Fruit fly (Drosophila melanogaster) whole organism, embryonic: ENCODE results near the gene AstA.
A peak's percentile ranks its signal among the peaks of the same experiment; 100 is the strongest.

Experiments
- Antp ChIP-seq: fragments of 200-800 bp; sonication (Bioruptor generic); optimal IDR thresholded peaks from 3 replicates; lab custom pipeline; 2016; ENCODE audit warnings: missing biosample characterization, missing genetic modification characterization
- BEAF-32 ChIP-seq: fragments of 200-800 bp; sonication (Bioruptor generic); optimal IDR thresholded peaks from 3 replicates; lab custom pipeline; 2017; ENCODE audit warnings: missing biosample characterization, missing genetic modification characterization, mild to moderate bottlenecking, moderate library complexity, missing genetic modification reagents
- Bteb2 ChIP-seq: fragments of 200-800 bp; sonication (Bioruptor generic); optimal IDR thresholded peaks from 2 replicates; lab custom pipeline; 2016; ENCODE audit warnings: missing biosample characterization, missing genetic modification characterization
- CG10147 ChIP-seq: fragments of 200-800 bp; sonication (Bioruptor generic); optimal IDR thresholded peaks from 2 replicates; lab custom pipeline; 2019; ENCODE audit warnings: missing biosample characterization, mild to moderate bottlenecking, missing genetic modification characterization, moderate library complexity
- CG10431 ChIP-seq: fragments of 200-800 bp; sonication (Bioruptor generic); optimal IDR thresholded peaks from 3 replicates; lab custom pipeline; 2018; ENCODE audit warnings: missing biosample characterization, mild to moderate bottlenecking, missing genetic modification characterization
- CG10543 ChIP-seq: fragments of 200-800 bp; sonication (Bioruptor generic); optimal IDR thresholded peaks from 3 replicates; lab custom pipeline; 2017; ENCODE audit warnings: missing biosample characterization, mild to moderate bottlenecking, missing genetic modification characterization, moderate library complexity
- CG10979 ChIP-seq: fragments of 200-800 bp; sonication (Bioruptor generic); optimal IDR thresholded peaks from 2 replicates; lab custom pipeline; 2018; ENCODE audit warnings: missing biosample characterization, mild to moderate bottlenecking, missing genetic modification characterization, moderate library complexity
- CG11560 ChIP-seq: fragments of 200-800 bp; sonication (Bioruptor generic); IDR thresholded peaks from 3 replicates; pipeline ENCODE4 v1.3.6; 2022; ENCODE audit warnings: missing biosample characterization, missing genetic modification characterization
- CG12744 ChIP-seq: fragments of 200-800 bp; sonication (Bioruptor generic); optimal IDR thresholded peaks from 2 replicates; lab custom pipeline; 2016; ENCODE audit warnings: missing biosample characterization, missing genetic modification characterization
- CG13894 ChIP-seq: fragments of 200-800 bp; sonication (Bioruptor generic); optimal IDR thresholded peaks from 3 replicates; lab custom pipeline; 2018; ENCODE audit warnings: missing biosample characterization, mild to moderate bottlenecking, missing genetic modification characterization, moderate library complexity
- CG15073 ChIP-seq: fragments of 200-800 bp; sonication (Bioruptor generic); optimal IDR thresholded peaks from 2 replicates; lab custom pipeline; 2016; ENCODE audit warnings: missing biosample characterization, missing genetic modification characterization
- CG2116 ChIP-seq: fragments of 200-800 bp; sonication (Bioruptor generic); optimal IDR thresholded peaks from 3 replicates; lab custom pipeline; 2018; ENCODE audit warnings: missing biosample characterization, mild to moderate bottlenecking, missing genetic modification characterization
- CG2678 ChIP-seq: fragments of 200-800 bp; sonication (Bioruptor generic); optimal IDR thresholded peaks from 3 replicates; lab custom pipeline; 2019; ENCODE audit warnings: missing biosample characterization, mild to moderate bottlenecking, missing genetic modification characterization, moderate library complexity
- CG30431 ChIP-seq: fragments of 200-800 bp; sonication (Bioruptor generic); optimal IDR thresholded peaks from 2 replicates; lab custom pipeline; 2017; ENCODE audit warnings: missing biosample characterization, missing genetic modification characterization
- CG31388 ChIP-seq: fragments of 200-800 bp; sonication (Bioruptor generic); optimal IDR thresholded peaks from 2 replicates; lab custom pipeline; 2016; ENCODE audit warnings: missing biosample characterization, missing genetic modification characterization
- CG33557 ChIP-seq: fragments of 200-800 bp; sonication (Bioruptor generic); optimal IDR thresholded peaks from 2 replicates; lab custom pipeline; 2019; ENCODE audit warnings: missing biosample characterization, mild to moderate bottlenecking, missing genetic modification characterization, moderate library complexity
- CG3838 ChIP-seq: fragments of 200-800 bp; sonication (Bioruptor generic); optimal IDR thresholded peaks from 3 replicates; lab custom pipeline; 2016; ENCODE audit warnings: missing biosample characterization, missing genetic modification characterization
- CG4282 ChIP-seq: fragments of 200-800 bp; sonication (Bioruptor generic); optimal IDR thresholded peaks from 2 replicates; lab custom pipeline; 2016; ENCODE audit warnings: missing biosample characterization, missing genetic modification characterization
- CG4707 ChIP-seq: fragments of 200-800 bp; sonication (Bioruptor generic); optimal IDR thresholded peaks from 2 replicates; lab custom pipeline; 2018; ENCODE audit warnings: missing biosample characterization, mild to moderate bottlenecking, missing genetic modification characterization, moderate library complexity
- CG8359 ChIP-seq: fragments of 200-800 bp; sonication (Bioruptor generic); optimal IDR thresholded peaks from 2 replicates; lab custom pipeline; 2017; ENCODE audit warnings: missing biosample characterization, mild to moderate bottlenecking, missing genetic modification characterization, borderline replicate concordance
- CG8478 ChIP-seq: fragments of >200 bp; optimal IDR thresholded peaks from 2 replicates; lab custom pipeline; 2018
- Camta ChIP-seq: fragments of 200-800 bp; sonication (Bioruptor generic); optimal IDR thresholded peaks from 2 replicates; lab custom pipeline; 2016; ENCODE audit warnings: missing biosample characterization, missing genetic modification characterization
- Chrac-16 ChIP-seq: fragments of 200-800 bp; sonication (Bioruptor generic); optimal IDR thresholded peaks from 3 replicates; lab custom pipeline; 2016; ENCODE audit warnings: missing biosample characterization, missing genetic modification characterization
- Ets97D ChIP-seq: fragments of 200-800 bp; sonication (Bioruptor generic); optimal IDR thresholded peaks from 3 replicates; lab custom pipeline; 2016; ENCODE audit warnings: missing biosample characterization, missing genetic modification characterization
- HLH4C ChIP-seq: fragments of 200-800 bp; sonication (Bioruptor generic); IDR thresholded peaks from 3 replicates; pipeline ENCODE4 v1.3.6; 2022; ENCODE audit warnings: missing biosample characterization, missing genetic modification characterization; ENCODE audit not compliant: partially characterized antibody
- HLHmδ ChIP-seq: fragments of 200-800 bp; sonication (Bioruptor generic); optimal IDR thresholded peaks from 2 replicates; lab custom pipeline; 2018; ENCODE audit warnings: missing biosample characterization, mild to moderate bottlenecking, missing genetic modification characterization, moderate library complexity
- Hr3 ChIP-seq: fragments of 200-800 bp; sonication (Bioruptor generic); optimal IDR thresholded peaks from 3 replicates; lab custom pipeline; 2016; ENCODE audit warnings: missing biosample characterization, missing genetic modification characterization
- MTF-1 ChIP-seq: fragments of 200-800 bp; sonication (Bioruptor generic); optimal IDR thresholded peaks from 2 replicates; lab custom pipeline; 2018; ENCODE audit warnings: missing biosample characterization, mild to moderate bottlenecking, missing genetic modification characterization, borderline replicate concordance
- NC2β ChIP-seq: fragments of 200-800 bp; sonication (Bioruptor generic); optimal IDR thresholded peaks from 2 replicates; lab custom pipeline; 2016; ENCODE audit warnings: missing biosample characterization, missing genetic modification characterization
- Nf-YA ChIP-seq: fragments of 200-800 bp; sonication (Bioruptor generic); IDR thresholded peaks from 2 replicates; pipeline ENCODE4 v1.3.6; 2022; ENCODE audit warnings: missing biosample characterization, missing genetic modification characterization
- Sox102F ChIP-seq: fragments of 200-800 bp; sonication (Bioruptor generic); optimal IDR thresholded peaks from 2 replicates; lab custom pipeline; 2018; ENCODE audit warnings: missing biosample characterization, mild to moderate bottlenecking, missing genetic modification characterization, moderate library complexity
- Sry-β ChIP-seq: fragments of 200-800 bp; sonication (Bioruptor generic); optimal IDR thresholded peaks from 2 replicates; lab custom pipeline; 2018; ENCODE audit warnings: missing biosample characterization, mild to moderate bottlenecking, missing genetic modification characterization, moderate library complexity
- Stat92E ChIP-seq, 3 experiments: fragments of >200 bp in 2 of 3; fragments of 200-800 bp in 1 of 3; sonication (Bioruptor generic) in 1 of 3; optimal IDR thresholded peaks; 2 replicates each; lab custom pipeline; 2017 to 2019; ENCODE audit warnings: missing biosample characterization in 3 of 3, missing genetic modification characterization in 3 of 3, mild to moderate bottlenecking in 1 of 3, moderate library complexity in 1 of 3
- Trl ChIP-seq, 3 experiments: fragments of >200 bp in 2 of 3; fragments of 200-800 bp in 1 of 3; sonication (Bioruptor generic) in 1 of 3; optimal IDR thresholded peaks; 2 replicates in 1 of 3; 3 replicates in 2 of 3; lab custom pipeline; 2016 to 2017; ENCODE audit warnings: missing biosample characterization in 1 of 3, missing genetic modification characterization in 1 of 3
- Xbp1 ChIP-seq: fragments of 200-800 bp; sonication (Bioruptor generic); optimal IDR thresholded peaks from 3 replicates; lab custom pipeline; 2016; ENCODE audit warnings: missing biosample characterization, mild to moderate bottlenecking, missing genetic modification characterization
- chif ChIP-seq, 2 experiments: fragments of 200-800 bp; sonication (Bioruptor generic); optimal IDR thresholded peaks; 3 replicates each; lab custom pipeline; 2016; ENCODE audit warnings: missing biosample characterization in 2 of 2, missing genetic modification characterization in 2 of 2
- chm ChIP-seq: fragments of 200-800 bp; sonication (Bioruptor generic); IDR thresholded peaks from 2 replicates; pipeline ENCODE4 v1.3.6; 2022; ENCODE audit warnings: missing biosample characterization, missing genetic modification characterization
- crc ChIP-seq: fragments of 200-800 bp; sonication (Bioruptor generic); optimal IDR thresholded peaks from 2 replicates; lab custom pipeline; 2016; ENCODE audit warnings: missing biosample characterization, missing genetic modification characterization
- fd64A ChIP-seq: fragments of 200-800 bp; sonication (Bioruptor generic); optimal IDR thresholded peaks from 3 replicates; lab custom pipeline; 2018; ENCODE audit warnings: missing biosample characterization, mild to moderate bottlenecking, missing genetic modification characterization
- ftz-f1 ChIP-seq: fragments of 200-800 bp; sonication (Bioruptor generic); optimal IDR thresholded peaks from 2 replicates; lab custom pipeline; 2016; ENCODE audit warnings: missing biosample characterization, missing genetic modification characterization
- luna ChIP-seq: fragments of 200-800 bp; sonication (Bioruptor generic); optimal IDR thresholded peaks from 2 replicates; lab custom pipeline; 2016; ENCODE audit warnings: missing biosample characterization, missing genetic modification characterization
- onecut ChIP-seq: fragments of 200-800 bp; sonication (Bioruptor generic); IDR thresholded peaks from 2 replicates; pipeline ENCODE4 v1.3.6; 2022; ENCODE audit warnings: missing biosample characterization, missing genetic modification characterization
- pnt ChIP-seq: fragments of 200-800 bp; sonication (Bioruptor generic); optimal IDR thresholded peaks from 3 replicates; lab custom pipeline; 2016; ENCODE audit warnings: missing biosample characterization, missing genetic modification characterization
- repo ChIP-seq: fragments of 200-800 bp; sonication (Bioruptor generic); optimal IDR thresholded peaks from 2 replicates; lab custom pipeline; 2016; ENCODE audit warnings: missing biosample characterization, missing genetic modification characterization
- shn ChIP-seq: fragments of 200-800 bp; sonication (Bioruptor generic); optimal IDR thresholded peaks from 3 replicates; lab custom pipeline; 2016; ENCODE audit warnings: missing biosample characterization, missing genetic modification characterization
- sisA ChIP-seq: fragments of 200-800 bp; sonication (Bioruptor generic); IDR thresholded peaks from 2 replicates; pipeline ENCODE4 v1.3.6; 2022; ENCODE audit warnings: missing biosample characterization, missing genetic modification characterization
- tio ChIP-seq: fragments of 200-800 bp; sonication (Bioruptor generic); optimal IDR thresholded peaks from 2 replicates; lab custom pipeline; 2017; ENCODE audit warnings: missing biosample characterization, missing genetic modification characterization, inconsistent platforms
- toy ChIP-seq: fragments of 200-800 bp; sonication (Bioruptor generic); IDR thresholded peaks from 2 replicates; pipeline ENCODE4 v1.3.6; 2022; ENCODE audit warnings: missing biosample characterization, missing genetic modification characterization
- trh ChIP-seq: fragments of 200-800 bp; sonication (Bioruptor generic); optimal IDR thresholded peaks from 2 replicates; lab custom pipeline; 2016; ENCODE audit warnings: missing biosample characterization, missing genetic modification characterization

Gene AstA

DNA sequence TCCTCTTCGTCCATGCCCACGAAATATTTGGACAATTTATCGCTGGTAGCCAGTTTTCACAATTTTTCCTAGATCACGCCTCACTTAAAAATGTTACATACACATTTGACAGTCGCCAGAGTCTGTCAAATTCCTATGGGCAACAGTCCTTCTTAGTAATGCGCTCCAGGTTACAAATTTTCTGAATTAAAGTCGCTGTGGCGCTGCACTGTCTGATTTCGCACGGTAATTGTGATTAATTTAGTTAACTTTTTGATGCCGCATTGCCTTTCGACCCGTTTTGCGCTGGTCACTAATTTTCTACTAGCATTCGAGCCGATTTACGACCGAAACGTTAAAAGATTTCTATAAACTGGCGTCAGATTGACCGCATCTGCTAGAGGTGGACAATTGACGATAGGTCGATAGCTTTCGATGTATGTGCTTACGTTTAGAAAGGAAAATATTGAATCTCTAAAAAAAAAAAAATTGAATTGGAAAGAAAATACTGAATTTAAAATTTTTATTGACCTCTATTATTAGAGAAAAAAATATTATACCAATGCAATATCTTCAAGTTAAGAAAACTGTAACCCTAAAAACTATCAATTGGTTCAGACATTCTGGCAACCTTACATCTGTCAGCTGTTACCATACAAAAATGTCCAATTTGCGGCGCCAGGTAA lies 48.9 kb upstream of the AstA start, which contains the start of the genes lili and CG34150 (continued):
- TF ChIP-seq CG11560 (tag; lab: Robert Waterston, UW) (peak; percentile 60; the same call in 1 of the 3 replicates), NC2β (GFP tag; lab: Kevin White, UChicago) (peak; percentile 62), HLH4C (GFP tag; lab: Robert Waterston, UW) (peak; percentile 71; the same call in 2 of the 3 replicates), CG10979 (tag; lab: Kevin White, UChicago) (peak; percentile 57), ftz-f1 (GFP tag; lab: Kevin White, UChicago) (peak; percentile 14), HLHmδ (GFP tag; lab: Kevin White, UChicago) (no peak), Ets97D (GFP tag; lab: Kevin White, UChicago) (peak; percentile 76), sisA (GFP tag; lab: Robert Waterston, UW) (peak; percentile 62), Bteb2 (GFP tag; lab: Kevin White, UChicago) (peak; percentile 86), BEAF-32 (GFP tag; lab: Kevin White, UChicago) (peak; percentile 83), Camta (GFP tag; lab: Kevin White, UChicago) (peak; percentile 67), luna (GFP tag; lab: Kevin White, UChicago) (peak; percentile 47), CG33557 (GFP tag; lab: Kevin White, UChicago) (peak; percentile 76), chif (GFP tag; optimal IDR thresholded peaks at IDR 0.05; lab: Kevin White, UChicago) (peak; percentile 52 to 74), Xbp1 (GFP tag; lab: Kevin White, UChicago) (peak; percentile 84), Nf-YA (GFP tag; lab: Robert Waterston, UW) (peak; percentile 50; the same call in 1 of the 2 replicates), shn (GFP tag; lab: Kevin White, UChicago) (peak; percentile 47), crc (GFP tag; lab: Kevin White, UChicago) (peak; percentile 32), CG4707 (GFP tag; lab: Kevin White, UChicago) (no peak), CG8478 (lab: Kevin White, UChicago) (no peak), CG15073 (GFP tag; lab: Kevin White, UChicago) (no peak), CG2678 (tag; lab: Kevin White, UChicago) (peak; percentile 81), CG2116 (peak; percentile 89), CG10543 (GFP tag; lab: Kevin White, UChicago) (peak; percentile 71), CG30431 (no peak), toy (no peak), fd64A (no peak), trh (GFP tag; lab: Kevin White, UChicago) (peak; percentile 26), Stat92E (GFP tag; optimal IDR thresholded peaks at IDR 0.05; lab: Kevin White, UChicago) (no peak), Hr3 (GFP tag; lab: Kevin White, UChicago) (peak; percentile 74), Trl (optimal IDR thresholded peaks at IDR 0.05; lab: Kevin White, UChicago) (no peak), Trl (GFP tag; optimal IDR thresholded peaks at IDR 0.05; lab: Kevin White, UChicago) (peak; percentile 80), Sry-β (GFP tag; lab: Kevin White, UChicago) (peak; percentile 27), CG3838 (peak; percentile 67), CG10431 (peak; percentile 30), pnt (GFP tag; lab: Kevin White, UChicago) (peak; percentile 3), MTF-1 (GFP tag; lab: Kevin White, UChicago) (no peak), repo (GFP tag; lab: Kevin White, UChicago) (peak; percentile 53), CG4282 (GFP tag; lab: Kevin White, UChicago) (no peak), onecut (GFP tag; lab: Robert Waterston, UW) (peak; percentile 47), tio (GFP tag; lab: Kevin White, UChicago) (peak; percentile 54), chm (GFP tag; lab: Robert Waterston, UW) (peak; percentile 87), Sox102F (GFP tag; lab: Kevin White, UChicago) (no peak), CG8359 (GFP tag; lab: Kevin White, UChicago) (no peak), Chrac-16 (GFP tag; lab: Kevin White, UChicago) (peak; percentile 85), CG12744 (peak; percentile 72), CG31388 (peak; percentile 77), CG13894 (tag; lab: Kevin White, UChicago) (peak; percentile 80), Antp (GFP tag; lab: Kevin White, UChicago) (peak; percentile 55), CG10147 (GFP tag; lab: Kevin White, UChicago) (peak; percentile 70)
